Worm (Caenorhabditis elegans): ENCODE measurements around the gene ugt-35.

- no peak for TF ChIP-seq nhr-12 (tag; optimal IDR thresholded peaks at IDR 0.05)
- TF ChIP-seq lin-39 (tag; optimal IDR thresholded peaks at IDR 0.05), result no peak
- TF ChIP-seq ztf-11 (tag; optimal IDR thresholded peaks at IDR 0.05), result no peak
- TF ChIP-seq lsy-2 (tag; optimal IDR thresholded peaks at IDR 0.05), result no peak
- TF ChIP-seq nhr-237 (tag; optimal IDR thresholded peaks at IDR 0.05), result no peak
- no peak for TF ChIP-seq isw-1 (GFP tag; IDR thresholded peaks at IDR 0.05)
- no peak for TF ChIP-seq unc-98 (GFP tag; IDR thresholded peaks at IDR 0.05)
- no peak for TF ChIP-seq ama-1 (optimal IDR thresholded peaks at IDR 0.05)
Observed at ce11 chrV:10682122-10682521, 28.1 kb upstream of the ugt-35 start, which contains the start of gene gsp-1.
